Worm (Caenorhabditis elegans) whole organism, L3 larva: ENCODE results near the gene H03E18.2.

Experiments
- aly-2 ChIP-seq: fragments of 150-350 bp; optimal IDR thresholded peaks from 2 replicates; lab custom pipeline; 2014; ENCODE audit warnings: missing biosample characterization, missing genetic modification characterization
- ama-1 ChIP-seq: fragments of 150-350 bp; optimal IDR thresholded peaks from 2 replicates; lab custom pipeline; 2018
- elt-3 ChIP-seq, 3 experiments: fragments of 150-350 bp in 1 of 3; sonication (generic microtip) in 2 of 3; optimal IDR thresholded peaks; 2 replicates in 2 of 3; 4 replicates in 1 of 3; lab custom pipeline; 2014 to 2017; ENCODE audit warnings: missing biosample characterization in 3 of 3, missing genetic modification characterization in 3 of 3
- fos-1 ChIP-seq: fragments of 150-350 bp; optimal IDR thresholded peaks from 2 replicates; lab custom pipeline; 2014; ENCODE audit warnings: missing biosample characterization, missing genetic modification characterization
- nhr-11 ChIP-seq: fragments of 150-350 bp; optimal IDR thresholded peaks from 2 replicates; lab custom pipeline; 2014; ENCODE audit warnings: missing biosample characterization, missing genetic modification characterization
- snpc-4 ChIP-seq: fragments of 150-350 bp; optimal IDR thresholded peaks from 2 replicates; lab custom pipeline; 2014; ENCODE audit warnings: missing biosample characterization, missing genetic modification characterization
- tbx-2 ChIP-seq: sonication (generic microtip); optimal IDR thresholded peaks from 2 replicates; lab custom pipeline; 2016; ENCODE audit warnings: mild to moderate bottlenecking, missing genetic modification characterization, missing compliant biosample characterization

- no peak for TF ChIP-seq tbx-2 (tag; lab: Kevin White, UChicago)
- no peak for TF ChIP-seq elt-3 (tag; optimal IDR thresholded peaks at IDR 0.05; lab: Kevin White, UChicago)
- TF ChIP-seq ama-1: no peak
- TF ChIP-seq fos-1 (tag; lab: Kevin White, UChicago): no peak
- no peak for TF ChIP-seq nhr-11 (tag; lab: Kevin White, UChicago)
- no peak for TF ChIP-seq snpc-4 (tag; lab: Kevin White, UChicago)
- no peak for TF ChIP-seq aly-2 (tag; lab: Kevin White, UChicago)
Observed at ce11 chrX:8483951-8484350, 36.4 kb downstream of the H03E18.2 start.
